Fruit fly (Drosophila melanogaster): Measurements from ENCODE around the gene frc.

dm6 chr3L:17470110-17470509, 37.1 kb upstream of the frc start, which contains the start of gene SecCl:
- TF ChIP-seq CG8478 (optimal IDR thresholded peaks at IDR 0.05) (no peak), CG13775 (GFP tag; optimal IDR thresholded peaks at IDR 0.05) (no peak), CG17328 (GFP tag; IDR thresholded peaks at IDR 0.05) (no peak), shn (GFP tag; optimal IDR thresholded peaks at IDR 0.05) (no peak), Oaz (GFP tag; IDR thresholded peaks at IDR 0.05) (no peak), sna (GFP tag; IDR thresholded peaks at IDR 0.05; ENCODE audit: partially characterized antibody) (no peak)
